Fruit fly (Drosophila melanogaster): Measurements from ENCODE around the gene Arl2.
A peak's percentile ranks its signal among the peaks of the same experiment; 100 is the strongest.

Gene Arl2

dm6 chr3R:8303848-8304247 is 37.1 kb upstream of the Arl2 start, which contains the start of gene nac (continued):
- TF ChIP-seq CG9817 (tag; optimal IDR thresholded peaks at IDR 0.05) (no peak), Pdp1 (GFP tag; optimal IDR thresholded peaks at IDR 0.05) (peak in 1 of 2 experiments; percentile 21), CG2120 (GFP tag; optimal IDR thresholded peaks at IDR 0.05) (peak; percentile 34), CG17385 (GFP tag; optimal IDR thresholded peaks at IDR 0.05) (peak; percentile 12), lab (GFP tag; optimal IDR thresholded peaks at IDR 0.05) (no peak), CG17912 (GFP tag; optimal IDR thresholded peaks at IDR 0.05) (no peak), Lim3 (GFP tag; IDR thresholded peaks at IDR 0.05) (no peak), Spps (tag; optimal IDR thresholded peaks at IDR 0.05) (no peak), HLH54F (GFP tag; optimal IDR thresholded peaks at IDR 0.05) (no peak), MTF-1 (GFP tag; optimal IDR thresholded peaks at IDR 0.05; ENCODE audit: borderline replicate concordance) (no peak), seq (GFP tag; IDR thresholded peaks at IDR 0.05) (no peak), Hr3 (GFP tag; optimal IDR thresholded peaks at IDR 0.05) (no peak), Dll (GFP tag; IDR thresholded peaks at IDR 0.05; ENCODE audit: partially characterized antibody) (0 out of 4 replicates have a peak, but pooled peaks have one; percentile 42), fu2 (GFP tag; optimal IDR thresholded peaks at IDR 0.05) (no peak), lilli (GFP tag; optimal IDR thresholded peaks at IDR 0.05) (peak; percentile 41), CG5180 (GFP tag; optimal IDR thresholded peaks at IDR 0.05) (no peak), sob (GFP tag; IDR thresholded peaks at IDR 0.05) (0 out of 2 replicates have a peak, but pooled peaks have one; percentile 14), bigmax (GFP tag; optimal IDR thresholded peaks at IDR 0.05) (no peak), nerfin-1 (tag; optimal IDR thresholded peaks at IDR 0.05) (no peak), CG3847 (GFP tag; IDR thresholded peaks at IDR 0.05) (no peak), crp (GFP tag; optimal IDR thresholded peaks at IDR 0.05) (peak; percentile 65 to 90), CoRest (tag; optimal IDR thresholded peaks at IDR 0.05) (no peak), CG8765 (GFP tag; IDR thresholded peaks at IDR 0.05) (no peak), HLH3B (GFP tag; IDR thresholded peaks at IDR 0.05) (peak; percentile 19; the same call in 1 of the 2 replicates), cwo (GFP tag; optimal IDR thresholded peaks at IDR 0.05) (no peak), wek (GFP tag; optimal IDR thresholded peaks at IDR 0.05) (no peak), row (GFP tag; IDR thresholded peaks at IDR 0.05) (peak; percentile 94), btn (GFP tag; optimal IDR thresholded peaks at IDR 0.05) (no peak), Awh (GFP tag; IDR thresholded peaks at IDR 0.05) (no peak), CG11723 (GFP tag; optimal IDR thresholded peaks at IDR 0.05) (no peak), run (tag; optimal IDR thresholded peaks at IDR 0.05) (no peak), C15 (GFP tag; IDR thresholded peaks at IDR 0.05) (no peak), Side (GFP tag; optimal IDR thresholded peaks at IDR 0.05) (no peak), Dbx (GFP tag; IDR thresholded peaks at IDR 0.05) (0 out of 3 replicates have a peak, but pooled peaks have one; percentile 36), CG4360 (GFP tag; IDR thresholded peaks at IDR 0.05) (no peak), Dek (tag; optimal IDR thresholded peaks at IDR 0.05) (no peak), CG8478 (optimal IDR thresholded peaks at IDR 0.05) (no peak), crc (GFP tag; optimal IDR thresholded peaks at IDR 0.05) (no peak), CG11247 (GFP tag; IDR thresholded peaks at IDR 0.05) (peak; percentile 38; the same call in 1 of the 2 replicates), Rx (GFP tag; IDR thresholded peaks at IDR 0.05) (no peak), Hr78 (GFP tag; optimal IDR thresholded peaks at IDR 0.05) (no peak), sna (GFP tag; IDR thresholded peaks at IDR 0.05; ENCODE audit: partially characterized antibody) (0 out of 2 replicates have a peak, but pooled peaks have one; percentile 16)

All from whole organism, embryonic.